Worm (Caenorhabditis elegans): Measurements from ENCODE around the gene nhr-257.

DNA sequence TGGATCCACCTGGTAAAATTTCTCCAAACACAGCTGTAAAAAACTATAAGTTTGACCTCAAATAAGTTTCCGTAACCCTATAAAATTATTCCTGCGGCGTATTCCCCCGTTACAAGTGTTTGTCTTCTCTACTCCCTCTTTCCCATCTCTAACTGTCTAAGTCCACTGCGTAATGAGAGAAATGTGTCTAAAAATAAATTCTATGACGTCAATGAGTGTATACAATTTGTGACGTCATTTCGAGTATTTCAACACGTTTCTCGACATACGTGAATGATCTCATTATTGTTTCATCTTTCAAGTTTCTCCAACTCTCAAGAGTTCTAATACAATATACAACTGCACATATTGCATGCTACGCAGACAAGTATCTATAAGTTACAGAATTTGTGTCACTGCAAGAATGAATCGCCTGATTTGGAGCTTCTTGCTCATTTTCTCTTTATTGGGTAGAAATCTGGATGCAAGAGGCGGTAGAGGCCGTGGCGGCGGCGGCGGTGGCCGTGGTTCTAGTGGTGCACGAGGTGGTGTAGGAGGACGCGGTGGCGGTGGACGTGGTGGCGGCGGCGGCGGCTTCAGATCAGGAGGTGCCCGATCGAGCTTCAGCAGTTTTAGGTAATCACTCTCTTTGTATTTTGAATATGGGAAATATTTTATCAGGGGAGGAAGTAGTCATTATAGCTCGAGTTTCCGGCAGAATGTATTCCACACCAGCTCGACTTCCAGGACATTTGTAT is 45.2 kb downstream of the nhr-257 start, which contains the start of gene F53C3.6:
- TF ChIP-seq snpc-4 (tag; optimal IDR thresholded peaks at IDR 0.05) (no peak), elt-3 (tag; optimal IDR thresholded peaks at IDR 0.05) (no peak), nhr-76 (tag; optimal IDR thresholded peaks at IDR 0.05) (no peak), nhr-12 (tag; optimal IDR thresholded peaks at IDR 0.05) (no peak), ham-2 (GFP tag; optimal IDR thresholded peaks at IDR 0.05) (no peak), sptf-1 (tag; optimal IDR thresholded peaks at IDR 0.05) (no peak), nhr-237 (tag; optimal IDR thresholded peaks at IDR 0.05) (peak; percentile 23), mab-5 (tag; optimal IDR thresholded peaks at IDR 0.05) (no peak), elt-1 (tag; optimal IDR thresholded peaks at IDR 0.05; ENCODE audit: borderline replicate concordance, insufficient read depth) (no peak)

Data from whole organism, mixed stage, embryonic.